Fruit fly (Drosophila melanogaster) ovary, adult (tissue): Measurements from ENCODE around the gene CG31224.

Experiments used
- CG17801 ChIP-seq: fragments of 200-800 bp; optimal IDR thresholded peaks from 2 replicates; lab custom pipeline; 2019; ENCODE audit warnings: missing biosample characterization, mild to moderate bottlenecking, missing genetic modification characterization, moderate library complexity; ENCODE audit not compliant: partially characterized antibody

CG31224 gene

dm6 chr3R:18669812-18670211 lies 10.7 kb upstream of the CG31224 start:
- no peak for TF ChIP-seq CG17801 (GFP tag; lab: Kevin White, UChicago)

- TF ChIP-seq CG17801 (GFP tag; lab: Kevin White, UChicago), result no peak
Observed at dm6 chr3R:18669152-18669551, 10.0 kb upstream of the CG31224 start, which contains the start of gene CG7702. Gene CG7702 (plus strand): TSS chr3R:18669390.

- no peak for TF ChIP-seq CG17801 (GFP tag; lab: Kevin White, UChicago)
Observed at dm6 chr3R:18667659-18668248, 8.6 kb upstream of the CG31224 start, which contains the start of gene CG31229. Gene CG31229 (plus strand): TSS chr3R:18667852.

dm6 chr3R:18665061-18665460 lies 6.0 kb upstream of the CG31224 start, which contains the start of gene CG31231:
Gene CG31231 (plus strand): TSS chr3R:18665361.
- TF ChIP-seq CG17801 (GFP tag; lab: Kevin White, UChicago), result no peak

- TF ChIP-seq CG17801 (GFP tag; lab: Kevin White, UChicago), result peak; percentile 36
Observed at dm6 chr3R:18663525-18663924, 4.4 kb upstream of the CG31224 start, which contains the start of the genes Cpsf73 and Gos28. Gene Cpsf73 (minus strand): TSS chr3R:18663552. Gene Gos28 (plus strand): TSS chr3R:18663738.

- TF ChIP-seq CG17801 (GFP tag; lab: Kevin White, UChicago), result no peak
Observed at dm6 chr3R:18658380-18658944, 647 bp downstream of the CG31224 start.

dm6 chr3R:18643646-18644045 lies 15.5 kb downstream of the CG31224 start:
- TF ChIP-seq CG17801 (GFP tag; lab: Kevin White, UChicago), result no peak

- no peak for TF ChIP-seq CG17801 (GFP tag; lab: Kevin White, UChicago)
Observed at dm6 chr3R:18641242-18641757, 17.8 kb downstream of the CG31224 start, which contains the start of gene CG14301. Gene CG14301 (minus strand): TSS chr3R:18641457.

- TF ChIP-seq CG17801 (GFP tag; lab: Kevin White, UChicago), result peak; percentile 16
Observed at dm6 chr3R:18639662-18640061, 19.4 kb downstream of the CG31224 start.

- TF ChIP-seq CG17801 (GFP tag; lab: Kevin White, UChicago), result no peak
Observed at dm6 chr3R:18633099-18633498, 26.0 kb downstream of the CG31224 start.

dm6 chr3R:18628311-18628811 lies 30.7 kb downstream of the CG31224 start:
- no peak for TF ChIP-seq CG17801 (GFP tag; lab: Kevin White, UChicago)

dm6 chr3R:18624541-18624940 lies 34.6 kb downstream of the CG31224 start:
- no peak for TF ChIP-seq CG17801 (GFP tag; lab: Kevin White, UChicago)

dm6 chr3R:18621230-18621629 lies 37.9 kb downstream of the CG31224 start, which contains the start of gene CG14304:
Gene CG14304 (minus strand): TSS chr3R:18621327.
- no peak for TF ChIP-seq CG17801 (GFP tag; lab: Kevin White, UChicago)

- no peak for TF ChIP-seq CG17801 (GFP tag; lab: Kevin White, UChicago)
Observed at dm6 chr3R:18619451-18619942, 39.6 kb downstream of the CG31224 start.

dm6 chr3R:18617411-18617810 lies 41.7 kb downstream of the CG31224 start, which contains the start of gene CG7695:
Gene CG7695 (minus strand): TSS chr3R:18617511.
- no peak for TF ChIP-seq CG17801 (GFP tag; lab: Kevin White, UChicago)
